Worm (Caenorhabditis elegans) whole organism, L2 larva: ENCODE data around the gene nhr-131.
A peak's percentile ranks its signal among the peaks of the same experiment; 100 is the strongest.

Source experiments
- C34F6.9 ChIP-seq: fragments of 150-350 bp; optimal IDR thresholded peaks from 2 replicates; lab custom pipeline; 2014; ENCODE audit warnings: missing biosample characterization, missing genetic modification characterization
- F13H6.1 ChIP-seq: sonication (generic microtip); optimal IDR thresholded peaks from 2 replicates; lab custom pipeline; 2016; ENCODE audit warnings: missing genetic modification characterization, missing compliant biosample characterization
- R02D3.7 ChIP-seq: fragments of 150-350 bp; optimal IDR thresholded peaks from 2 replicates; lab custom pipeline; 2014; ENCODE audit warnings: missing biosample characterization, missing genetic modification characterization
- Y55F3AM.14 ChIP-seq: fragments of 200-800 bp; sonication (Bioruptor generic); optimal IDR thresholded peaks from 2 replicates; lab custom pipeline; 2018; ENCODE audit warnings: mild to moderate bottlenecking, missing genetic modification characterization, missing compliant biosample characterization
- alr-1 ChIP-seq: fragments of 150-350 bp; optimal IDR thresholded peaks from 2 replicates; lab custom pipeline; 2014; ENCODE audit warnings: missing biosample characterization, missing genetic modification characterization
- ama-1 ChIP-seq: fragments of 150-350 bp; optimal IDR thresholded peaks from 2 replicates; lab custom pipeline; 2018; ENCODE audit warnings: inconsistent platforms
- blmp-1 ChIP-seq: sonication (generic microtip); optimal IDR thresholded peaks from 2 replicates; lab custom pipeline; 2017; ENCODE audit warnings: missing genetic modification characterization, mild to moderate bottlenecking, missing compliant biosample characterization, antibody characterized with exemption, moderate library complexity; ENCODE audit not compliant: insufficient read depth
- ceh-82 ChIP-seq: fragments of 150-350 bp; optimal IDR thresholded peaks from 2 replicates; lab custom pipeline; 2014; ENCODE audit warnings: missing biosample characterization, missing genetic modification characterization
- crh-2 ChIP-seq: sonication (generic microtip); optimal IDR thresholded peaks from 2 replicates; lab custom pipeline; 2017; ENCODE audit warnings: missing biosample characterization, missing genetic modification characterization
- dmd-4 ChIP-seq: sonication (generic microtip); optimal IDR thresholded peaks from 2 replicates; lab custom pipeline; 2017; ENCODE audit warnings: missing biosample characterization, missing genetic modification characterization
- egl-27 ChIP-seq: sonication (generic microtip); optimal IDR thresholded peaks from 3 replicates; lab custom pipeline; 2017; ENCODE audit warnings: missing biosample characterization, missing genetic modification reagents, missing genetic modification characterization
- elt-1 ChIP-seq: fragments of 150-350 bp; optimal IDR thresholded peaks from 2 replicates; lab custom pipeline; 2014; ENCODE audit warnings: missing biosample characterization, missing genetic modification characterization
- elt-3 ChIP-seq: sonication (generic microtip); optimal IDR thresholded peaks from 2 replicates; lab custom pipeline; 2017; ENCODE audit warnings: missing biosample characterization, missing genetic modification characterization
- fos-1 ChIP-seq: fragments of 150-350 bp; optimal IDR thresholded peaks from 2 replicates; lab custom pipeline; 2014; ENCODE audit warnings: missing biosample characterization, missing genetic modification characterization
- gmeb-1 ChIP-seq: fragments of 150-350 bp; optimal IDR thresholded peaks from 2 replicates; lab custom pipeline; 2014; ENCODE audit warnings: missing biosample characterization, missing genetic modification characterization
- lin-11 ChIP-seq: fragments of 150-350 bp; sonication (generic microtip); optimal IDR thresholded peaks from 2 replicates; lab custom pipeline; 2014; ENCODE audit warnings: missing biosample characterization, missing genetic modification characterization, inconsistent platforms, mixed read lengths
- lin-39 ChIP-seq: fragments of 150-350 bp; optimal IDR thresholded peaks from 2 replicates; lab custom pipeline; 2014; ENCODE audit warnings: missing biosample characterization, missing genetic modification reagents, missing genetic modification characterization
- lsy-2 ChIP-seq, 2 experiments: fragments of 150-350 bp in 1 of 2; sonication (generic microtip) in 1 of 2; optimal IDR thresholded peaks; 2 replicates each; lab custom pipeline; 2014 to 2017; ENCODE audit warnings: missing biosample characterization in 2 of 2, missing genetic modification characterization in 2 of 2
- mbf-1 ChIP-seq: sonication (generic microtip); optimal IDR thresholded peaks from 2 replicates; lab custom pipeline; 2017; ENCODE audit warnings: missing biosample characterization, missing genetic modification characterization
- mdl-1 ChIP-seq, 2 experiments: fragments of 150-350 bp in 1 of 2; sonication (generic microtip) in 1 of 2; optimal IDR thresholded peaks; 2 replicates each; lab custom pipeline; 2017; ENCODE audit warnings: missing biosample characterization in 2 of 2, missing genetic modification characterization in 2 of 2
- nhr-10 ChIP-seq: sonication (generic microtip); optimal IDR thresholded peaks from 2 replicates; lab custom pipeline; 2017; ENCODE audit warnings: missing biosample characterization, missing genetic modification characterization
- nhr-11 ChIP-seq: fragments of 150-350 bp; optimal IDR thresholded peaks from 2 replicates; lab custom pipeline; 2014; ENCODE audit warnings: missing biosample characterization, missing genetic modification characterization
- nhr-12 ChIP-seq: fragments of 150-350 bp; optimal IDR thresholded peaks from 2 replicates; lab custom pipeline; 2014; ENCODE audit warnings: missing biosample characterization, missing genetic modification characterization
- nhr-129 ChIP-seq: fragments of 150-350 bp; optimal IDR thresholded peaks from 2 replicates; lab custom pipeline; 2014; ENCODE audit warnings: missing biosample characterization, missing genetic modification characterization
- nhr-21 ChIP-seq: fragments of 150-350 bp; optimal IDR thresholded peaks from 2 replicates; lab custom pipeline; 2014; ENCODE audit warnings: missing biosample characterization, missing genetic modification characterization
- nhr-23 ChIP-seq: fragments of 150-350 bp; optimal IDR thresholded peaks from 2 replicates; lab custom pipeline; 2014; ENCODE audit warnings: missing biosample characterization, missing genetic modification reagents, missing genetic modification characterization
- nhr-237 ChIP-seq: fragments of 150-350 bp; optimal IDR thresholded peaks from 2 replicates; lab custom pipeline; 2014; ENCODE audit warnings: missing biosample characterization, missing genetic modification characterization
- nhr-77 ChIP-seq: fragments of 150-350 bp; optimal IDR thresholded peaks from 2 replicates; lab custom pipeline; 2014; ENCODE audit warnings: missing biosample characterization, missing genetic modification characterization
- sem-4 ChIP-seq: fragments of 150-350 bp; optimal IDR thresholded peaks from 2 replicates; lab custom pipeline; 2014; ENCODE audit warnings: missing biosample characterization, missing genetic modification reagents, missing genetic modification characterization
- skn-1 ChIP-seq: sonication (generic microtip); optimal IDR thresholded peaks from 2 replicates; lab custom pipeline; 2017; ENCODE audit warnings: missing biosample characterization, missing genetic modification characterization
- sma-3 ChIP-seq: sonication (generic microtip); optimal IDR thresholded peaks from 2 replicates; lab custom pipeline; 2016; ENCODE audit warnings: missing genetic modification reagents, missing genetic modification characterization, missing compliant biosample characterization
- sma-9 ChIP-seq, 2 experiments: fragments of 150-350 bp in 1 of 2; sonication (generic microtip) in 1 of 2; optimal IDR thresholded peaks; 2 replicates each; lab custom pipeline; 2014 to 2016; ENCODE audit warnings: missing genetic modification characterization in 2 of 2, mild to moderate bottlenecking in 1 of 2, missing biosample characterization in 1 of 2, missing compliant biosample characterization in 1 of 2, missing genetic modification reagents in 1 of 2, moderate library complexity in 1 of 2
- snpc-4 ChIP-seq: fragments of 150-350 bp; optimal IDR thresholded peaks from 2 replicates; lab custom pipeline; 2014; ENCODE audit warnings: missing biosample characterization, missing genetic modification characterization
- ztf-1 ChIP-seq: fragments of 200-800 bp; sonication (Bioruptor generic); conservative IDR thresholded peaks from 2 replicates; pipeline ENCODE4 v1.3.6; 2022; ENCODE audit warnings: missing genetic modification characterization, missing compliant biosample characterization
- ztf-11 ChIP-seq: sonication (generic microtip); optimal IDR thresholded peaks from 2 replicates; lab custom pipeline; 2017; ENCODE audit warnings: missing biosample characterization, missing genetic modification characterization

nhr-131 gene

DNA sequence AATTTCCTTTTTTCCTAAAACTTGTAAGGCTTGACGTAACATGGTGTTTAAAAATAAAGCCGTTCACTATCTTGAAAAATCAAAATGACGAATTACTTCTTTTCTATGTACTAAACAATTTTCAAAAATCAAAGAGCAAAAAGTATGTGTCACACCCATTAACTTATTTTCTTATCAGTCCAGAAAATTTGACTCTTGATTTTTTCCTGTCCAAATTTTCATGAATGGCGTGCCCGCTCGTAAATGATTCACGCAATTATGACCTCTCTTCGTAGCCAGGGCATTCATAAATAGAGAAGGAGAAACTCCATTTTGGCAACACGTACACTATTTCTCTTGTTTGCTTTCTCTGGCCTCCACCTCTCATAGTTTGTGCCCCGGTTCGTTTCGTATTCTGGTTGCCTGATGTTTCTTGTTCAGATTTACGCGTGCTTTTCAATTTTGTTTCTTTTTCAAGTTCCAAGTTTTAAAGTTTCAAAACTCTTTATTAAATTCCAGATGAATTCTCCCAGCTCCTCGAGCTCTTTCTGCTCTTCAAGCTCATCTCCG, 16.4 kb upstream of the nhr-131 start, which contains the start of gene nhr-55:
Gene nhr-55, plus strand, starts transcription at position 499 of the 549 bp plus-strand sequence.
- TF ChIP-seq fos-1 (peak; percentile 93), mdl-1 (tag; optimal IDR thresholded peaks at IDR 0.05; lab: Kevin White, UChicago) (no peak), crh-2 (tag; lab: Kevin White, UChicago) (peak; percentile 44), ama-1 (no peak), sma-9 (GFP tag; optimal IDR thresholded peaks at IDR 0.05; lab: Kevin White, UChicago) (peak; percentile 53), sma-9 (tag; optimal IDR thresholded peaks at IDR 0.05; lab: Kevin White, UChicago) (no peak)

DNA sequence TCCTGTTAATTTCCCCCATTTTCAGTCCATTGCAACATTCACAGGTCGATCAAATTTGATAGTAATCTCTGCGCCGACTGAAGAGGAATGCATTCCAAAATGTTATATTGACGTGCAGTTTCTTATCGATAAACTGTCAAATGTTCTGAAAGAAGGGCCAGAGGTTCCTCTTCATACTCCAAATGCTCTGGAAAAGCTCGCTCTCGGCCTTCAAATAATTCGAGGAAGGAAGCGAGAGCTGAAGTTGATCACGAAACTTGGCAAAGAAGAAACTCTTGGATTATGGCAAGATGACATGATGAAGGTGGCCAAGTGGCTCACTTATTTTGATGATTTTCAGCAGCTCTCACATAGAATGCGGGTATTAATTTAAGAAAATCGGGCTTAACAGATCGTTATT, 15.1 kb upstream of the nhr-131 start:
- no peak for TF ChIP-seq R02D3.7 (tag; lab: Kevin White, UChicago)
- TF ChIP-seq dmd-4 (tag; lab: Kevin White, UChicago), result no peak
- TF ChIP-seq crh-2 (tag; lab: Kevin White, UChicago), result no peak
- no peak for TF ChIP-seq elt-1 (tag; lab: Kevin White, UChicago)
- no peak for TF ChIP-seq blmp-1 (tag; lab: Kevin White, UChicago)

DNA sequence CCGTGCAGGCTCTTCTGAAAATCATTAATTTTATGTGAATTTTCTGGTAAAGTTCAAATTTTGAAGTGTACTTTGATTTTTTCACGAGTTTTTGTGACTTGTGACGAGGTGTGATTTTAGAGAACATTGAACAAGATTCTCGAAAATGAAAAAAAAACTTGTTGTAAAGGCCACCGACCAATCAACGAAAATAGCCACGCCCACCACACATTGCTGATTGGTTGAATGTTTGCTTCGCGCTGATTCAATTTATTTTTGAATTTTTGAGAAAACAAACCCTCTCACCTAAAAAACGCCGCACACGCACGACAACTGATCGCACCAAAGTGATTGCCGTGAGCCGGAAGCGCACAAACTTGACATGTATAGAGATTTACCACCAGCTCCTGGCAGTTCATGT, 11.3 kb upstream of the nhr-131 start:
- no peak for TF ChIP-seq lsy-2 (tag; optimal IDR thresholded peaks at IDR 0.05; lab: Kevin White, UChicago)

ce11 chrV:483289-483795, 10.8 kb upstream of the nhr-131 start, which contains the start of gene nhr-130:
Gene nhr-130, minus strand, starts transcription at chrV:483339.
- no peak for TF ChIP-seq mbf-1 (tag; lab: Kevin White, UChicago)
- TF ChIP-seq sma-9 (GFP tag; optimal IDR thresholded peaks at IDR 0.05; lab: Kevin White, UChicago), result peak; percentile 35
- no peak for TF ChIP-seq sma-9 (tag; optimal IDR thresholded peaks at IDR 0.05; lab: Kevin White, UChicago)
- peak; percentile 23 for TF ChIP-seq gmeb-1 (tag; lab: Kevin White, UChicago)
- no peak for TF ChIP-seq R02D3.7 (tag; lab: Kevin White, UChicago)
- peak; percentile 62 for TF ChIP-seq fos-1
- no peak for TF ChIP-seq lin-11 (tag; lab: Kevin White, UChicago)

ce11 chrV:484285-484890, 9.8 kb upstream of the nhr-131 start, which contains the start of gene nhr-212:
Gene nhr-212, plus strand, starts transcription at chrV:484857.
- TF ChIP-seq Y55F3AM.14, result no peak
- no peak for TF ChIP-seq lin-11 (tag; lab: Kevin White, UChicago)
- TF ChIP-seq egl-27 (tag; lab: Kevin White, UChicago), result no peak
- no peak for TF ChIP-seq mdl-1 (tag; optimal IDR thresholded peaks at IDR 0.05; lab: Kevin White, UChicago)
- TF ChIP-seq sma-3, result peak; percentile 29
- no peak for TF ChIP-seq lin-39 (tag; lab: Kevin White, UChicago)
- TF ChIP-seq nhr-129 (tag; lab: Kevin White, UChicago), result no peak
- TF ChIP-seq nhr-23 (tag; lab: Kevin White, UChicago), result no peak
- no peak for TF ChIP-seq nhr-77
- TF ChIP-seq nhr-237 (tag; lab: Kevin White, UChicago), result no peak
- no peak for TF ChIP-seq snpc-4 (tag; lab: Kevin White, UChicago)
- no peak for TF ChIP-seq C34F6.9 (tag; lab: Kevin White, UChicago)
- no peak for TF ChIP-seq nhr-10 (tag; lab: Kevin White, UChicago)
- no peak for TF ChIP-seq ceh-82
- TF ChIP-seq F13H6.1 (tag; lab: Kevin White, UChicago), result peak; percentile 20
- no peak for TF ChIP-seq ztf-1
- no peak for TF ChIP-seq alr-1 (tag; lab: Kevin White, UChicago)
- TF ChIP-seq R02D3.7 (tag; lab: Kevin White, UChicago), result no peak
- TF ChIP-seq sem-4 (tag; lab: Kevin White, UChicago), result no peak
- no peak for TF ChIP-seq lsy-2 (tag; optimal IDR thresholded peaks at IDR 0.05; lab: Kevin White, UChicago)
- TF ChIP-seq blmp-1 (tag; lab: Kevin White, UChicago), result no peak
- TF ChIP-seq sma-9 (GFP tag; optimal IDR thresholded peaks at IDR 0.05; lab: Kevin White, UChicago), result peak; percentile 60
- TF ChIP-seq sma-9 (tag; optimal IDR thresholded peaks at IDR 0.05; lab: Kevin White, UChicago), result no peak

ce11 chrV:486684-487083, 7.5 kb upstream of the nhr-131 start, which contains the start of gene nhr-211:
Gene nhr-211, plus strand, starts transcription at chrV:486984.
- no peak for TF ChIP-seq nhr-12
- TF ChIP-seq C34F6.9 (tag; lab: Kevin White, UChicago), result no peak
- no peak for TF ChIP-seq nhr-129 (tag; lab: Kevin White, UChicago)
- no peak for TF ChIP-seq elt-3 (tag; lab: Kevin White, UChicago)
- TF ChIP-seq crh-2 (tag; lab: Kevin White, UChicago), result no peak
- no peak for TF ChIP-seq nhr-21 (tag; lab: Kevin White, UChicago)
- TF ChIP-seq ama-1, result no peak
- TF ChIP-seq egl-27 (tag; lab: Kevin White, UChicago), result no peak
- TF ChIP-seq nhr-77, result no peak
- no peak for TF ChIP-seq dmd-4 (tag; lab: Kevin White, UChicago)
- no peak for TF ChIP-seq nhr-11 (tag; lab: Kevin White, UChicago)
- no peak for TF ChIP-seq ztf-11 (tag; lab: Kevin White, UChicago)
- no peak for TF ChIP-seq lsy-2 (tag; optimal IDR thresholded peaks at IDR 0.05; lab: Kevin White, UChicago)
- TF ChIP-seq skn-1 (tag; lab: Kevin White, UChicago), result no peak
